Worm (Caenorhabditis elegans) whole organism, young adult: ENCODE measurements around the gene F26F12.5.

Source experiments
- B0336.3 ChIP-seq: fragments of 200-800 bp; sonication (Bioruptor generic); IDR thresholded peaks from 2 replicates; pipeline ENCODE4 v1.3.6; 2022; ENCODE audit warnings: missing genetic modification characterization, missing compliant biosample characterization
- C17E4.6 ChIP-seq: fragments of 200-800 bp; sonication (Bioruptor generic); IDR thresholded peaks from 2 replicates; pipeline ENCODE4 v1.3.6; 2022; ENCODE audit warnings: missing genetic modification reagents, missing genetic modification characterization, missing compliant biosample characterization
- F37B4.10 ChIP-seq: fragments of 200-800 bp; sonication (Bioruptor generic); IDR thresholded peaks from 2 replicates; pipeline ENCODE4 v1.3.6; 2022; ENCODE audit warnings: missing genetic modification characterization, missing compliant biosample characterization
- F49E8.2 ChIP-seq: sonication (generic microtip); optimal IDR thresholded peaks from 3 replicates; lab custom pipeline; 2017; ENCODE audit warnings: missing genetic modification characterization, mild to moderate bottlenecking, missing compliant biosample characterization, antibody characterized with exemption, moderate library complexity; ENCODE audit not compliant: insufficient read depth
- K12H6.12 ChIP-seq: fragments of 200-800 bp; sonication (Bioruptor generic); optimal IDR thresholded peaks from 2 replicates; lab custom pipeline; 2018; ENCODE audit warnings: mild to moderate bottlenecking, missing genetic modification characterization, missing compliant biosample characterization
- Y53G8AR.9 ChIP-seq: fragments of 200-800 bp; sonication (Bioruptor generic); conservative IDR thresholded peaks from 2 replicates; pipeline ENCODE4 v1.3.6; 2022; ENCODE audit warnings: missing genetic modification reagents, missing genetic modification characterization, missing compliant biosample characterization
- Y67H2A.10 ChIP-seq: fragments of 200-800 bp; sonication (Bioruptor generic); conservative IDR thresholded peaks from 2 replicates; pipeline ENCODE4 v1.3.6; 2022; ENCODE audit warnings: missing genetic modification reagents, missing genetic modification characterization, missing compliant biosample characterization
- ama-1 ChIP-seq, 3 experiments: fragments of 150-350 bp in 1 of 3; sonication (generic microtip) in 2 of 3; optimal IDR thresholded peaks; 2 replicates each; lab custom pipeline; 2014 to 2018; ENCODE audit warnings: missing biosample characterization in 2 of 3, missing genetic modification characterization in 2 of 3, missing genetic modification reagents in 2 of 3
- atf-7 ChIP-seq: sonication (generic microtip); optimal IDR thresholded peaks from 2 replicates; lab custom pipeline; 2017; ENCODE audit warnings: mild to moderate bottlenecking, missing genetic modification characterization, missing compliant biosample characterization
- athp-1 ChIP-seq: sonication (generic microtip); optimal IDR thresholded peaks from 2 replicates; lab custom pipeline; 2017; ENCODE audit warnings: mild to moderate bottlenecking, missing genetic modification characterization, missing compliant biosample characterization
- attf-5 ChIP-seq: fragments of 200-800 bp; sonication (Bioruptor generic); optimal IDR thresholded peaks from 2 replicates; lab custom pipeline; 2018; ENCODE audit warnings: mild to moderate bottlenecking, missing genetic modification characterization, missing compliant biosample characterization
- cebp-1 ChIP-seq, 2 experiments: fragments of 200-800 bp in 1 of 2; sonication (Bioruptor generic) in 1 of 2; sonication (generic microtip) in 1 of 2; IDR thresholded peaks in 1 of 2; optimal IDR thresholded peaks in 1 of 2; 2 replicates each; pipeline versions ENCODE4 v1.3.6 to Lab custom; 2017 to 2022; ENCODE audit warnings: missing compliant biosample characterization in 2 of 2, missing genetic modification characterization in 2 of 2, mild to moderate bottlenecking in 1 of 2, missing genetic modification reagents in 1 of 2, moderate library complexity in 1 of 2
- cebp-2 ChIP-seq: fragments of 200-800 bp; sonication (Bioruptor generic); IDR thresholded peaks from 2 replicates; pipeline ENCODE4 v1.3.6; 2022; ENCODE audit warnings: missing genetic modification characterization, missing compliant biosample characterization
- chd-7 ChIP-seq: sonication (generic microtip); optimal IDR thresholded peaks from 2 replicates; lab custom pipeline; 2016; ENCODE audit warnings: mild to moderate bottlenecking, missing genetic modification characterization, moderate library complexity, missing compliant biosample characterization
- dox-1 ChIP-seq: fragments of 200-800 bp; sonication (Bioruptor generic); IDR thresholded peaks from 2 replicates; pipeline ENCODE4 v1.3.6; 2022; ENCODE audit warnings: missing genetic modification reagents, missing genetic modification characterization, missing compliant biosample characterization
- efl-1 ChIP-seq: fragments of 150-350 bp; optimal IDR thresholded peaks from 2 replicates; lab custom pipeline; 2014; ENCODE audit warnings: missing biosample characterization, missing genetic modification reagents, missing genetic modification characterization
- ets-4 ChIP-seq: fragments of 200-800 bp; sonication (Bioruptor generic); optimal IDR thresholded peaks from 2 replicates; lab custom pipeline; 2018; ENCODE audit warnings: mild to moderate bottlenecking, missing genetic modification characterization, missing compliant biosample characterization
- hmg-20 ChIP-seq: fragments of 200-800 bp; sonication (Bioruptor generic); IDR thresholded peaks from 2 replicates; pipeline ENCODE4 v1.3.6; 2022; ENCODE audit warnings: missing genetic modification reagents, missing genetic modification characterization, missing compliant biosample characterization
- let-526 ChIP-seq: fragments of 200-800 bp; sonication (Bioruptor generic); IDR thresholded peaks from 2 replicates; pipeline ENCODE4 v1.3.6; 2022; ENCODE audit warnings: missing genetic modification reagents, missing genetic modification characterization, missing compliant biosample characterization
- let-607 ChIP-seq, 2 experiments: fragments of 200-800 bp in 1 of 2; sonication (Bioruptor generic) in 1 of 2; sonication (generic microtip) in 1 of 2; optimal IDR thresholded peaks; 2 replicates each; lab custom pipeline; 2016 to 2018; ENCODE audit warnings: mild to moderate bottlenecking in 2 of 2, missing compliant biosample characterization in 2 of 2, missing genetic modification characterization in 2 of 2, moderate library complexity in 2 of 2, missing genotype in 1 of 2
- lin-40 ChIP-seq: sonication (generic microtip); optimal IDR thresholded peaks from 2 replicates; lab custom pipeline; 2016; ENCODE audit warnings: missing genetic modification characterization, mild to moderate bottlenecking, missing compliant biosample characterization, missing genotype, missing genetic modification reagents
- mel-28 ChIP-seq: sonication (generic microtip); optimal IDR thresholded peaks from 2 replicates; lab custom pipeline; 2016; ENCODE audit warnings: borderline replicate concordance, mild to moderate bottlenecking, missing genetic modification characterization, missing compliant biosample characterization
- nfyb-1 ChIP-seq: fragments of 200-800 bp; sonication (Bioruptor generic); IDR thresholded peaks from 2 replicates; pipeline ENCODE4 v1.3.6; 2022; ENCODE audit warnings: missing genetic modification reagents, missing genetic modification characterization, missing compliant biosample characterization
- nhr-27 ChIP-seq: fragments of 200-800 bp; sonication (Bioruptor generic); optimal IDR thresholded peaks from 2 replicates; lab custom pipeline; 2018; ENCODE audit warnings: mild to moderate bottlenecking, missing genetic modification characterization, moderate library complexity, missing compliant biosample characterization
- nhr-80 ChIP-seq: sonication (generic microtip); optimal IDR thresholded peaks from 2 replicates; lab custom pipeline; 2016; ENCODE audit warnings: missing genetic modification characterization, missing compliant biosample characterization
- repo-1 ChIP-seq: sonication (generic microtip); optimal IDR thresholded peaks from 2 replicates; lab custom pipeline; 2017; ENCODE audit warnings: mild to moderate bottlenecking, missing genetic modification characterization, missing compliant biosample characterization
- rpc-1 ChIP-seq, 2 experiments: fragments of 150-350 bp in 1 of 2; sonication (generic microtip) in 1 of 2; optimal IDR thresholded peaks; 2 replicates each; lab custom pipeline; 2014 to 2018; ENCODE audit warnings: missing biosample characterization in 1 of 2, missing genetic modification characterization in 1 of 2, missing genetic modification reagents in 1 of 2, missing genotype in 1 of 2
- snpc-3.4 ChIP-seq: sonication (generic microtip); optimal IDR thresholded peaks from 2 replicates; lab custom pipeline; 2017; ENCODE audit warnings: missing genetic modification characterization, mild to moderate bottlenecking, missing compliant biosample characterization, antibody characterized with exemption, moderate library complexity, missing genotype, missing genetic modification reagents
- sptf-2 ChIP-seq: fragments of 200-800 bp; sonication (Bioruptor generic); optimal IDR thresholded peaks from 2 replicates; lab custom pipeline; 2018; ENCODE audit warnings: mild to moderate bottlenecking, missing genetic modification characterization, missing compliant biosample characterization
- tbx-9 ChIP-seq: sonication (generic microtip); optimal IDR thresholded peaks from 2 replicates; lab custom pipeline; 2016; ENCODE audit warnings: borderline replicate concordance, missing genetic modification characterization, inconsistent platforms, missing compliant biosample characterization

F26F12.5 gene

ce11 chrV:5820401-5820800 lies 44.6 kb downstream of the F26F12.5 start (continued):
- TF ChIP-seq F37B4.10 (GFP tag; lab: Robert Waterston, UW) (no peak), athp-1 (tag; lab: Kevin White, UChicago) (no peak), sptf-2 (GFP tag; lab: Kevin White, UChicago) (no peak)

- TF ChIP-seq snpc-3.4 (tag; lab: Kevin White, UChicago) (no peak), dox-1 (GFP tag; lab: Robert Waterston, UW) (peak; percentile 6; the same call in 1 of the 2 replicates), nhr-80 (peak; percentile 66)
Observed at ce11 chrV:5819903-5820302, 45.1 kb downstream of the F26F12.5 start.

- TF ChIP-seq cebp-2 (GFP tag; lab: Robert Waterston, UW) (no peak), Y67H2A.10 (GFP tag; lab: Robert Waterston, UW) (no peak), let-526 (no peak), F49E8.2 (tag; lab: Kevin White, UChicago) (no peak), ets-4 (peak; percentile 38), mel-28 (tag; lab: Kevin White, UChicago) (no peak), efl-1 (no peak), Y53G8AR.9 (no peak), nfyb-1 (GFP tag; lab: Robert Waterston, UW) (no peak), K12H6.12 (tag; lab: Kevin White, UChicago) (no peak), ama-1 (optimal IDR thresholded peaks at IDR 0.05; lab: Kevin White, UChicago) (no peak), ama-1 (GFP tag; optimal IDR thresholded peaks at IDR 0.05; lab: Kevin White, UChicago) (no peak), chd-7 (tag; lab: Kevin White, UChicago) (no peak), attf-5 (GFP tag; lab: Kevin White, UChicago) (no peak), cebp-1 (GFP tag; IDR thresholded peaks at IDR 0.05; lab: Robert Waterston, UW) (no peak), cebp-1 (tag; optimal IDR thresholded peaks at IDR 0.05; lab: Kevin White, UChicago) (peak; percentile 52), B0336.3 (no peak), hmg-20 (no peak), nhr-27 (tag; lab: Kevin White, UChicago) (no peak), athp-1 (tag; lab: Kevin White, UChicago) (no peak), rpc-1 (optimal IDR thresholded peaks at IDR 0.05; lab: Kevin White, UChicago) (no peak), rpc-1 (tag; optimal IDR thresholded peaks at IDR 0.05; lab: Kevin White, UChicago) (no peak), lin-40 (tag; lab: Kevin White, UChicago) (no peak), atf-7 (peak; percentile 42), C17E4.6 (GFP tag; lab: Robert Waterston, UW) (no peak), tbx-9 (tag; lab: Kevin White, UChicago) (no peak), repo-1 (tag; lab: Kevin White, UChicago) (no peak), nhr-80 (peak; percentile 75), let-607 (tag; optimal IDR thresholded peaks at IDR 0.05; lab: Kevin White, UChicago) (peak in 1 of 2 experiments; percentile 14)
Observed at ce11 chrV:5816470-5817061, 48.4 kb downstream of the F26F12.5 start.
